Fruit fly (Drosophila melanogaster) whole organism, embryonic: Measurements from ENCODE around the gene CG16964.

Experiments used
- Asciz ChIP-seq: fragments of 200-800 bp; sonication (Bioruptor generic); optimal IDR thresholded peaks from 2 replicates; lab custom pipeline; 2017; ENCODE audit warnings: missing biosample characterization, mild to moderate bottlenecking, missing genetic modification characterization, missing genetic modification reagents
- Atf6 ChIP-seq: fragments of 200-800 bp; sonication (Bioruptor generic); IDR thresholded peaks from 2 replicates; pipeline ENCODE4 v1.3.6; 2022; ENCODE audit warnings: missing biosample characterization, missing genetic modification characterization
- Bgb ChIP-seq: fragments of 200-800 bp; sonication (Bioruptor generic); IDR thresholded peaks from 2 replicates; pipeline ENCODE4 v1.3.6; 2022; ENCODE audit warnings: missing biosample characterization, missing genetic modification characterization; ENCODE audit not compliant: partially characterized antibody
- CG1024 ChIP-seq: fragments of 200-800 bp; sonication (Bioruptor generic); IDR thresholded peaks from 2 replicates; pipeline ENCODE4 v1.3.6; 2022; ENCODE audit warnings: missing biosample characterization, missing genetic modification characterization
- CG12659 ChIP-seq: fragments of 200-800 bp; sonication (Bioruptor generic); optimal IDR thresholded peaks from 3 replicates; lab custom pipeline; 2017; ENCODE audit warnings: mild to moderate bottlenecking, missing biosample characterization, missing genetic modification reagents, missing genetic modification characterization
- CG12744 ChIP-seq: fragments of 200-800 bp; sonication (Bioruptor generic); optimal IDR thresholded peaks from 2 replicates; lab custom pipeline; 2016; ENCODE audit warnings: missing biosample characterization, missing genetic modification characterization
- CG16863 ChIP-seq: fragments of 200-800 bp; sonication (Bioruptor generic); optimal IDR thresholded peaks from 3 replicates; lab custom pipeline; 2016; ENCODE audit warnings: missing biosample characterization, missing genetic modification characterization
- CG18476 ChIP-seq: fragments of 200-800 bp; sonication (Bioruptor generic); optimal IDR thresholded peaks from 2 replicates; lab custom pipeline; 2016; ENCODE audit warnings: missing biosample characterization, mild to moderate bottlenecking, missing genetic modification characterization
- CG18599 ChIP-seq: fragments of 200-800 bp; sonication (Bioruptor generic); optimal IDR thresholded peaks from 3 replicates; lab custom pipeline; 2017; ENCODE audit warnings: missing biosample characterization, missing genetic modification characterization, mild to moderate bottlenecking, moderate library complexity, missing genetic modification reagents
- CG2712 ChIP-seq: fragments of 200-800 bp; optimal IDR thresholded peaks from 3 replicates; lab custom pipeline; 2019; ENCODE audit warnings: missing biosample characterization, mild to moderate bottlenecking, missing genetic modification characterization, moderate library complexity
- CG7271 ChIP-seq: fragments of 200-800 bp; sonication (Bioruptor generic); optimal IDR thresholded peaks from 2 replicates; lab custom pipeline; 2018; ENCODE audit warnings: missing biosample characterization, mild to moderate bottlenecking, missing genetic modification characterization, moderate library complexity
- CG8290 ChIP-seq, 3 experiments: fragments of 200-800 bp; sonication (Bioruptor generic); optimal IDR thresholded peaks; 2 replicates each; lab custom pipeline; 2016 to 2019; ENCODE audit warnings: missing biosample characterization in 3 of 3, missing genetic modification characterization in 3 of 3, mild to moderate bottlenecking in 2 of 3, moderate library complexity in 1 of 3
- CG8765 ChIP-seq: fragments of 200-800 bp; sonication (Bioruptor generic); IDR thresholded peaks from 2 replicates; pipeline ENCODE4 v1.3.6; 2022; ENCODE audit warnings: missing biosample characterization, missing genetic modification characterization
- CG9817 ChIP-seq: fragments of 200-800 bp; sonication (Bioruptor generic); optimal IDR thresholded peaks from 2 replicates; lab custom pipeline; 2018; ENCODE audit warnings: missing biosample characterization, mild to moderate bottlenecking, missing genetic modification characterization, moderate library complexity
- Dek ChIP-seq: fragments of 200-800 bp; sonication (Bioruptor generic); optimal IDR thresholded peaks from 3 replicates; lab custom pipeline; 2019; ENCODE audit warnings: missing biosample characterization, mild to moderate bottlenecking, missing genetic modification characterization, moderate library complexity
- Doc3 ChIP-seq: fragments of 200-800 bp; sonication (Bioruptor generic); IDR thresholded peaks from 3 replicates; pipeline ENCODE4 v1.3.6; 2022; ENCODE audit warnings: missing biosample characterization, missing genetic modification characterization; ENCODE audit not compliant: partially characterized antibody
- ERR ChIP-seq: fragments of 200-800 bp; sonication (Bioruptor generic); optimal IDR thresholded peaks from 2 replicates; lab custom pipeline; 2016; ENCODE audit warnings: missing biosample characterization, missing genetic modification characterization
- Gug ChIP-seq: fragments of 200-800 bp; sonication (Bioruptor generic); IDR thresholded peaks from 4 replicates; pipeline ENCODE4 v1.3.6; 2022; ENCODE audit warnings: missing biosample characterization, missing genetic modification characterization
- HHEX ChIP-seq: fragments of 200-800 bp; sonication (Bioruptor generic); optimal IDR thresholded peaks from 3 replicates; lab custom pipeline; 2017; ENCODE audit warnings: missing biosample characterization, mild to moderate bottlenecking, missing genetic modification characterization, missing genetic modification reagents
- Hmx ChIP-seq: fragments of 200-800 bp; sonication (Bioruptor generic); optimal IDR thresholded peaks from 2 replicates; lab custom pipeline; 2016; ENCODE audit warnings: missing biosample characterization, missing genetic modification characterization
- Meics ChIP-seq: fragments of 200-800 bp; sonication (Bioruptor generic); optimal IDR thresholded peaks from 2 replicates; lab custom pipeline; 2017; ENCODE audit warnings: missing biosample characterization, mild to moderate bottlenecking, missing genetic modification characterization
- NfI ChIP-seq: fragments of 200-800 bp; sonication (Bioruptor generic); optimal IDR thresholded peaks from 3 replicates; lab custom pipeline; 2018; ENCODE audit warnings: missing biosample characterization, mild to moderate bottlenecking, missing genetic modification characterization, moderate library complexity
- Oli ChIP-seq: fragments of 200-800 bp; sonication (Bioruptor generic); optimal IDR thresholded peaks from 2 replicates; lab custom pipeline; 2018; ENCODE audit warnings: missing biosample characterization, mild to moderate bottlenecking, missing genetic modification characterization, moderate library complexity
- PHDP ChIP-seq: fragments of 200-800 bp; sonication (Bioruptor generic); optimal IDR thresholded peaks from 3 replicates; lab custom pipeline; 2018; ENCODE audit warnings: missing biosample characterization, mild to moderate bottlenecking, missing genetic modification characterization, moderate library complexity
- Scr ChIP-seq: fragments of 200-800 bp; sonication (Bioruptor generic); IDR thresholded peaks from 2 replicates; pipeline ENCODE4 v1.3.6; 2022; ENCODE audit warnings: missing biosample characterization, missing genetic modification characterization; ENCODE audit not compliant: partially characterized antibody
- Sox102F ChIP-seq: fragments of 200-800 bp; sonication (Bioruptor generic); optimal IDR thresholded peaks from 2 replicates; lab custom pipeline; 2018; ENCODE audit warnings: missing biosample characterization, mild to moderate bottlenecking, missing genetic modification characterization, moderate library complexity
- YL-1 ChIP-seq: fragments of 200-800 bp; sonication (Bioruptor generic); optimal IDR thresholded peaks from 3 replicates; lab custom pipeline; 2017; ENCODE audit warnings: missing biosample characterization, mild to moderate bottlenecking, missing genetic modification characterization
- aop ChIP-seq: fragments of 200-800 bp; sonication (Bioruptor generic); IDR thresholded peaks from 2 replicates; pipeline ENCODE4 v1.3.6; 2022; ENCODE audit warnings: missing biosample characterization, missing genetic modification characterization
- chm ChIP-seq: fragments of 200-800 bp; sonication (Bioruptor generic); IDR thresholded peaks from 2 replicates; pipeline ENCODE4 v1.3.6; 2022; ENCODE audit warnings: missing biosample characterization, missing genetic modification characterization
- da ChIP-seq: fragments of 200-800 bp; sonication (Bioruptor generic); optimal IDR thresholded peaks from 2 replicates; lab custom pipeline; 2016; ENCODE audit warnings: missing biosample characterization, missing genetic modification characterization
- dysf ChIP-seq: fragments of 200-800 bp; sonication (Bioruptor generic); IDR thresholded peaks from 3 replicates; pipeline ENCODE4 v1.3.6; 2022; ENCODE audit warnings: missing biosample characterization, missing genetic modification characterization
- ewg ChIP-seq: fragments of 200-800 bp; sonication (Bioruptor generic); optimal IDR thresholded peaks from 3 replicates; lab custom pipeline; 2017; ENCODE audit warnings: mild to moderate bottlenecking, missing biosample characterization, missing genetic modification reagents, missing genetic modification characterization
- insv ChIP-seq, 2 experiments: fragments of 200-800 bp; sonication (Bioruptor generic); optimal IDR thresholded peaks; 3 replicates each; lab custom pipeline; 2016 to 2018; ENCODE audit warnings: missing biosample characterization in 2 of 2, missing genetic modification characterization in 2 of 2
- lab ChIP-seq: fragments of 200-800 bp; sonication (Bioruptor generic); optimal IDR thresholded peaks from 3 replicates; lab custom pipeline; 2017; ENCODE audit warnings: missing biosample characterization, missing genetic modification characterization, mild to moderate bottlenecking, moderate library complexity, missing genetic modification reagents
- lov ChIP-seq, 2 experiments: fragments of 200-800 bp in 1 of 2; fragments of >200 bp in 1 of 2; sonication (Bioruptor generic) in 1 of 2; IDR thresholded peaks in 1 of 2; optimal IDR thresholded peaks in 1 of 2; 2 replicates in 1 of 2; 3 replicates in 1 of 2; pipeline versions ENCODE4 v1.3.6 to Lab custom; 2017 to 2022; ENCODE audit warnings: missing biosample characterization in 1 of 2, missing genetic modification characterization in 1 of 2
- mam ChIP-seq: fragments of 200-800 bp; sonication (Bioruptor generic); optimal IDR thresholded peaks from 3 replicates; lab custom pipeline; 2016; ENCODE audit warnings: missing biosample characterization, missing genetic modification characterization
- nom ChIP-seq: fragments of 200-800 bp; sonication (Bioruptor generic); optimal IDR thresholded peaks from 2 replicates; lab custom pipeline; 2017; ENCODE audit warnings: missing biosample characterization, missing genetic modification characterization, mild to moderate bottlenecking, moderate library complexity, missing genetic modification reagents
- org-1 ChIP-seq: fragments of 200-800 bp; sonication (Bioruptor generic); optimal IDR thresholded peaks from 2 replicates; lab custom pipeline; 2017; ENCODE audit warnings: missing biosample characterization, missing genetic modification characterization
- p53 ChIP-seq: fragments of 200-800 bp; sonication (Bioruptor generic); optimal IDR thresholded peaks from 2 replicates; lab custom pipeline; 2016; ENCODE audit warnings: missing biosample characterization, missing genetic modification characterization
- pan ChIP-seq, 4 experiments: fragments of >200 bp in 3 of 4; fragments of 200-800 bp in 1 of 4; sonication (Bioruptor generic) in 1 of 4; optimal IDR thresholded peaks in 3 of 4; IDR thresholded peaks in 1 of 4; 2 replicates each; pipeline versions ENCODE4 v1.3.6 to Lab custom; 2017 to 2022; ENCODE audit warnings: missing biosample characterization in 2 of 4, missing genetic modification characterization in 2 of 4, mixed read lengths in 1 of 4
- pho ChIP-seq: fragments of 200-800 bp; sonication (Bioruptor generic); optimal IDR thresholded peaks from 2 replicates; lab custom pipeline; 2016; ENCODE audit warnings: missing biosample characterization, missing genetic modification characterization
- phol ChIP-seq: fragments of 200-800 bp; sonication (Bioruptor generic); optimal IDR thresholded peaks from 3 replicates; lab custom pipeline; 2018; ENCODE audit warnings: missing biosample characterization, mild to moderate bottlenecking, missing genetic modification characterization, moderate library complexity
- ranshi ChIP-seq: fragments of 200-800 bp; sonication (Bioruptor generic); IDR thresholded peaks from 2 replicates; pipeline ENCODE4 v1.3.6; 2022; ENCODE audit warnings: missing biosample characterization, missing genetic modification characterization
- salm ChIP-seq: fragments of 200-800 bp; sonication (Bioruptor generic); optimal IDR thresholded peaks from 2 replicates; lab custom pipeline; 2018; ENCODE audit warnings: missing biosample characterization, mild to moderate bottlenecking, missing genetic modification characterization
- slbo ChIP-seq: fragments of 200-800 bp; sonication (Bioruptor generic); IDR thresholded peaks from 2 replicates; pipeline ENCODE4 v1.3.6; 2022; ENCODE audit warnings: missing biosample characterization, missing genetic modification characterization
- trem ChIP-seq: fragments of 200-800 bp; optimal IDR thresholded peaks from 3 replicates; lab custom pipeline; 2019; ENCODE audit warnings: missing biosample characterization, mild to moderate bottlenecking, missing genetic modification characterization, moderate library complexity
- wdn ChIP-seq: fragments of 200-800 bp; sonication (Bioruptor generic); IDR thresholded peaks from 2 replicates; pipeline ENCODE4 v1.3.6; 2022; ENCODE audit warnings: missing biosample characterization, missing genetic modification characterization

CG16964 gene

DNA sequence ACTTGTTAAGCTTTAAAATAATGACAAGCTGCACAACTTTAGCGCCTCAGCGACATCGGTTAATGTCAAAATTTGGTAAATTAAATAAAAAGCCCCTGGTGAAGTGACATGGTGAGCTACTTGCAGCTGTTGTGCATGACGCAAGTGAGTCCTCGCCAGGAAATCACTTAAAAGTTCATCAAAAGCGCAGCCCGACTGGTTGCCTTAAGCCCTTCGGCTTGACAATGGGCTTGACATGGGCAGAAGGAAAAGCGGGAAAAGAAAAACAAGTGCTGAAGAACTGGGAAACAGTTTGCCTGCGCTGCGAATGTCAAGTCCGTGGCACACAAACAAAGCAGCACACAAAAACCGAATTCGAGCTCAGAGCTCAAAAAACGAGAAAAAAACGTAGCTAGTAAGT is at the start of gene CG16964:
TSS of gene CG16964 (plus strand) at position 301 of the 400 bp plus-strand sequence.
- TF ChIP-seq da (GFP tag; lab: Kevin White, UChicago) (no peak), ewg (no peak), ERR (GFP tag; lab: Kevin White, UChicago) (no peak), aop (no peak), CG7271 (tag; lab: Kevin White, UChicago) (no peak), Bgb (GFP tag; lab: Robert Waterston, UW) (no peak), HHEX (GFP tag; lab: Kevin White, UChicago) (no peak), trem (tag; lab: Kevin White, UChicago) (no peak), pho (GFP tag; lab: Kevin White, UChicago) (no peak)

DNA sequence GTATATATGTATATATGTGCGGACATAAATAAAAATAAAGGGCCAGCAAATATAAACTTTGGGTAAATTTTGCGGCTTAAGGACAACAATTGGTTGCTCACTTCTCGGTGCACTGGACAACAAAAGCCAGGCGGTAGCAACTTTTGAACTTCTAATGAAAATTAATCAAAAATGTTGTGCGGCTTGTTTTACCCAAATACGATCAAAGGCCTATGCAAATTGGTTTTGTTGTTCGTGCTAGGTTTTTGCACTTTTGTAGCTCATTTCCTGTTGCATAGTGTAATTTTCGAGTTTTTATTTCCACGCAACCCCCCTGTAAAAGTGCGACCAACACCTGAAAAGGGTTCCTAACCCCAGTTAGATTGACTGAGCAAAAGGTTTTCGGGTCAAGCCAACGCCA is 45.3 kb upstream of the CG16964 start:
- TF ChIP-seq lab (GFP tag; lab: Kevin White, UChicago) (peak; percentile 69), insv (GFP tag; optimal IDR thresholded peaks at IDR 0.05; lab: Kevin White, UChicago) (no peak), Sox102F (peak; percentile 37), Gug (GFP tag; lab: Robert Waterston, UW) (0 out of 4 replicates have a peak, but pooled peaks have one; percentile 14), slbo (peak; percentile 71), CG18599 (GFP tag; lab: Kevin White, UChicago) (peak; percentile 80), PHDP (tag; lab: Kevin White, UChicago) (peak; percentile 37), pan (optimal IDR thresholded peaks at IDR 0.05; lab: Kevin White, UChicago) (no peak), pan (GFP tag; optimal IDR thresholded peaks at IDR 0.05 in 1 of 2, IDR thresholded peaks at IDR 0.05 in 1 of 2) (peak in 1 of 2 experiments; percentile 36), CG2712 (tag; lab: Kevin White, UChicago) (no peak), Atf6 (GFP tag; lab: Robert Waterston, UW) (0 out of 2 replicates have a peak, but pooled peaks have one; percentile 19), CG18476 (GFP tag; lab: Kevin White, UChicago) (no peak), Dek (peak; percentile 13), CG1024 (GFP tag; lab: Robert Waterston, UW) (no peak), nom (no peak), chm (GFP tag; lab: Robert Waterston, UW) (peak; percentile 31; the same call in 1 of the 2 replicates), NfI (GFP tag; lab: Kevin White, UChicago) (peak; percentile 34), CG9817 (peak; percentile 11), Meics (peak; percentile 56), Doc3 (no peak), CG16863 (GFP tag; lab: Kevin White, UChicago) (no peak), YL-1 (GFP tag; lab: Kevin White, UChicago) (no peak), salm (tag; lab: Kevin White, UChicago) (no peak), phol (tag; lab: Kevin White, UChicago) (no peak), CG12744 (GFP tag; lab: Kevin White, UChicago) (no peak), p53 (GFP tag; lab: Kevin White, UChicago) (no peak), Hmx (GFP tag; lab: Kevin White, UChicago) (no peak), Asciz (GFP tag; lab: Kevin White, UChicago) (peak; percentile 3), ranshi (GFP tag; lab: Robert Waterston, UW) (peak; percentile 39; the same call in 1 of the 2 replicates), Oli (tag; lab: Kevin White, UChicago) (peak; percentile 14), lov (optimal IDR thresholded peaks at IDR 0.05; lab: Kevin White, UChicago) (no peak), lov (GFP tag; IDR thresholded peaks at IDR 0.05; lab: Robert Waterston, UW) (no peak), CG8765 (GFP tag; lab: Robert Waterston, UW) (no peak), dysf (GFP tag; lab: Robert Waterston, UW) (peak; percentile 62; the same call in 1 of the 3 replicates), CG8290 (GFP tag; optimal IDR thresholded peaks at IDR 0.05; lab: Kevin White, UChicago) (no peak), CG8290 (tag; optimal IDR thresholded peaks at IDR 0.05; lab: Kevin White, UChicago) (peak in 1 of 2 experiments; percentile 62), Scr (no peak), mam (peak; percentile 6), CG12659 (peak; percentile 3), org-1 (GFP tag; lab: Kevin White, UChicago) (peak; percentile 7), wdn (GFP tag; lab: Robert Waterston, UW) (0 out of 2 replicates have a peak, but pooled peaks have one; percentile 26)
